Fruit fly (Drosophila melanogaster): ENCODE results near the gene b.

DNA sequence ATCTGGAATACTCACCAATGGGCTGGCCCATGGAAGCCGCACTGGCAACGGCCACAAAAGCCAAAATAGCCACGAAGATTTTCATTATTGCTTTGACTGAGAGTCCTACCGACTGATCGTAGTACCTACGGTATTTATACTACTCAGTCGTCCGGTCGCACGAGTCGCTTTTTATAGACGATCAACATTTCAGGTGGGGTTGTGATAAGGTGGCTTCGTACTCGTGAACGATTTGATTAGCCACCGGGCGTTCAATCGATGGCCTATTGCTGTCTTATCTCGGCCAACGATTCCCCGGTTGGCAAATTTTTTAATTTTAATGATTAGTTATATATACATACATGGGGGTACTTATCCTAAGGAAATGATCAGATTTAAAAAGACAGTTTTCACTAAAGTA is 24.1 kb downstream of the b start, which contains the start of gene CG8997:
- no peak for TF ChIP-seq CG33017 (tag; optimal IDR thresholded peaks at IDR 0.05)
- no peak for TF ChIP-seq ovo (GFP tag; optimal IDR thresholded peaks at IDR 0.05)
- TF ChIP-seq tj (GFP tag; optimal IDR thresholded peaks at IDR 0.05) = no peak
- TF ChIP-seq toe (GFP tag; optimal IDR thresholded peaks at IDR 0.05) = no peak
- no peak for TF ChIP-seq cnc (optimal IDR thresholded peaks at IDR 0.05)
- TF ChIP-seq CG1620 (GFP tag; optimal IDR thresholded peaks at IDR 0.05) = no peak
- TF ChIP-seq CG11617 (GFP tag; optimal IDR thresholded peaks at IDR 0.05) = no peak
- peak; percentile 75 for TF ChIP-seq kay (GFP tag; ENCODE audit: borderline replicate concordance)
- no peak for TF ChIP-seq Clk (GFP tag; optimal IDR thresholded peaks at IDR 0.05)
- TF ChIP-seq CG5204 (GFP tag; optimal IDR thresholded peaks at IDR 0.05) = no peak
- peak; percentile 23 for TF ChIP-seq Mnt (GFP tag; optimal IDR thresholded peaks at IDR 0.05)
- TF ChIP-seq CG7101 (tag; optimal IDR thresholded peaks at IDR 0.05) = no peak
- TF ChIP-seq pad (GFP tag; optimal IDR thresholded peaks at IDR 0.05) = no peak

All from whole organism, adult.